Fruit fly (Drosophila melanogaster) whole organism, prepupa: Measurements from ENCODE around the gene CG43389.

Experiments
- CG16779 ChIP-seq: fragments of 200-800 bp; sonication (Bioruptor generic); optimal IDR thresholded peaks from 3 replicates; lab custom pipeline; 2017; ENCODE audit warnings: missing biosample characterization, mild to moderate bottlenecking, missing genetic modification characterization
- CG6808 ChIP-seq: fragments of 200-800 bp; sonication (Bioruptor generic); optimal IDR thresholded peaks from 3 replicates; lab custom pipeline; 2017; ENCODE audit warnings: missing biosample characterization, missing genetic modification characterization, mild to moderate bottlenecking, moderate library complexity, missing genetic modification reagents
- CG7368 ChIP-seq: fragments of 200-800 bp; sonication (Bioruptor generic); optimal IDR thresholded peaks from 3 replicates; lab custom pipeline; 2016; ENCODE audit warnings: missing biosample characterization, missing genetic modification characterization
- CG8632 ChIP-seq: fragments of 200-800 bp; sonication (Bioruptor generic); optimal IDR thresholded peaks from 3 replicates; lab custom pipeline; 2016; ENCODE audit warnings: missing biosample characterization, missing genetic modification characterization
- Hr38 ChIP-seq: sonication (Bioruptor generic); optimal IDR thresholded peaks from 2 replicates; lab custom pipeline; 2016; ENCODE audit warnings: missing biosample characterization, missing genetic modification characterization
- OdsH ChIP-seq: fragments of 200-800 bp; sonication (Bioruptor generic); optimal IDR thresholded peaks from 3 replicates; lab custom pipeline; 2016; ENCODE audit warnings: missing biosample characterization, missing genetic modification characterization
- achi ChIP-seq: fragments of 200-800 bp; sonication (Bioruptor generic); optimal IDR thresholded peaks from 3 replicates; lab custom pipeline; 2016; ENCODE audit warnings: missing biosample characterization, missing genetic modification characterization
- eg ChIP-seq: fragments of 200-800 bp; sonication (Bioruptor generic); IDR thresholded peaks from 3 replicates; pipeline ENCODE4 v1.3.6; 2022; ENCODE audit warnings: missing biosample characterization, missing genetic modification characterization
- fd85E ChIP-seq: fragments of 200-800 bp; sonication (Bioruptor generic); optimal IDR thresholded peaks from 3 replicates; lab custom pipeline; 2016; ENCODE audit warnings: missing biosample characterization, missing genetic modification characterization
- net ChIP-seq: fragments of 200-800 bp; sonication (Bioruptor generic); optimal IDR thresholded peaks from 3 replicates; lab custom pipeline; 2016; ENCODE audit warnings: missing biosample characterization, missing genetic modification characterization
- salr ChIP-seq, 2 experiments: fragments of 200-800 bp; sonication (Bioruptor generic); optimal IDR thresholded peaks; 3 replicates each; lab custom pipeline; 2016 to 2018; ENCODE audit warnings: missing biosample characterization in 2 of 2, missing genetic modification characterization in 2 of 2, mild to moderate bottlenecking in 1 of 2
- svp ChIP-seq: fragments of 200-800 bp; sonication (Bioruptor generic); peaks from one replicate; lab custom pipeline; 2016; ENCODE audit warnings: missing biosample characterization, missing genetic modification characterization
- topi ChIP-seq: fragments of 200-800 bp; sonication (Bioruptor generic); optimal IDR thresholded peaks from 3 replicates; lab custom pipeline; 2016; ENCODE audit warnings: missing biosample characterization, missing genetic modification characterization

DNA sequence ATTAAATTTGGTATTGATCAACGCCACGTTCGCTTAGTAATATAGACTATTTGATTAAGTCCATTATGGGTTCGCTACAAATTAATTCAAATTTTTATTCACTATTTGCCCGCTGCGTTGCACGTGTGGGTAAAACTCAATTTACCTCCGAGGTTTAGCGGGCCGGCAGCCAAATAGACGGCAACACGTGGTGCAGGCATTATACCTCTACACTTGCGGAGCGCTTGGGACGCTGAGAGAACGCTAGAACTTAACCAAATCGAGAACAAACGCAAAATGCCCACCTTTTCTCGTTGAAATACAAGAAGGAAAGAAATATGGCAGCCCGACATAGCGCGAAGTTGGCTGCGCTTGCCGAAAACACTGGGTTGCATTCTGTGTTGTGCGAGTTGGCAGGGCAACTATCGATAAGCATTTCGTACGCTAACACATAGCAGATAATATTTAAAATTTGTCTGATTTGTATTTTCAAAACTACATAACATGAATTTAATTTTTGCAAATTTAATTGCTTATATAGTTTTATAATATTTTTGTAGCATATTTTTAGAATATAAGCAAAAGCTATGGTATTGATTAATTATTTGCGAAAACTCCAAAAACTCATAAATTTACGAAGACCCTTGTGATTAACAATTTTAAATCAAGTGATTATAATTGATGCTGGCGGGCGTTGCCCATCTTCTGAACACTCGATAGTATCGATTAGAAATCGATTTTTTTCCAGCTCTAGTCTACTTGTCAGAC is 25.0 kb upstream of the CG43389 start, which contains the start of the genes RpL28 and eIF1:
- TF ChIP-seq achi (GFP tag; lab: Kevin White, UChicago) (peak; percentile 95), net (GFP tag; lab: Kevin White, UChicago) (peak; percentile 47), salr (GFP tag; optimal IDR thresholded peaks at IDR 0.05; lab: Kevin White, UChicago) (peak; percentile 65 to 91), topi (GFP tag; lab: Kevin White, UChicago) (peak; percentile 86), svp (GFP tag; lab: Kevin White, UChicago) (no peak), Hr38 (GFP tag; lab: Kevin White, UChicago) (no peak), OdsH (GFP tag; lab: Kevin White, UChicago) (no peak), fd85E (GFP tag; lab: Kevin White, UChicago) (peak; percentile 31), CG8632 (peak; percentile 78), eg (GFP tag; lab: Robert Waterston, UW) (no peak; the same call in 1 of the 3 replicates), CG16779 (tag; lab: Kevin White, UChicago) (peak; percentile 77), CG7368 (no peak), CG6808 (no peak)
